Fruit fly (Drosophila melanogaster): ENCODE data around the gene CG12470.

- TF ChIP-seq CG8301 (tag; optimal IDR thresholded peaks at IDR 0.05): no peak
- TF ChIP-seq gl (tag; optimal IDR thresholded peaks at IDR 0.05): no peak
- TF ChIP-seq CG14655 (GFP tag; optimal IDR thresholded peaks at IDR 0.05): no peak
- TF ChIP-seq CG17806 (tag; optimal IDR thresholded peaks at IDR 0.05): no peak
- no peak for TF ChIP-seq EcR (GFP tag; optimal IDR thresholded peaks at IDR 0.05)
- no peak for TF ChIP-seq CG15710 (tag; optimal IDR thresholded peaks at IDR 0.05)
- TF ChIP-seq CG9948 (tag; optimal IDR thresholded peaks at IDR 0.05): no peak
- TF ChIP-seq CG13204 (GFP tag; optimal IDR thresholded peaks at IDR 0.05): no peak
- no peak for TF ChIP-seq Pif1A (GFP tag; optimal IDR thresholded peaks at IDR 0.05)
- no peak for TF ChIP-seq D1 (tag; optimal IDR thresholded peaks at IDR 0.05)
- no peak for TF ChIP-seq Ets98B (GFP tag; IDR thresholded peaks at IDR 0.05)
- TF ChIP-seq CG8159 (tag; optimal IDR thresholded peaks at IDR 0.05): no peak
- TF ChIP-seq Snoo (tag; optimal IDR thresholded peaks at IDR 0.05): no peak
Observed at dm6 chrX:265692-266091, 41.8 kb upstream of the CG12470 start.

All from whole organism, pupa.